Worm (Caenorhabditis elegans) whole organism, L4 larva: ENCODE measurements around the gene nep-16.

ENCODE experiments used
- aly-2 ChIP-seq: sonication (generic microtip); optimal IDR thresholded peaks from 2 replicates; lab custom pipeline; 2018; ENCODE audit warnings: missing biosample characterization, missing genetic modification characterization
- dmd-6 ChIP-seq: fragments of 200-800 bp; sonication (Bioruptor generic); IDR thresholded peaks from 2 replicates; pipeline ENCODE4 v1.3.6; 2022; ENCODE audit warnings: missing genetic modification reagents, missing genetic modification characterization, missing compliant biosample characterization
- fos-1 ChIP-seq: fragments of 150-350 bp; optimal IDR thresholded peaks from 2 replicates; lab custom pipeline; 2014; ENCODE audit warnings: missing biosample characterization, missing genetic modification characterization
- rbr-2 ChIP-seq: sonication (generic microtip); optimal IDR thresholded peaks from 2 replicates; lab custom pipeline; 2016; ENCODE audit warnings: missing genotype, missing genetic modification characterization, missing compliant biosample characterization
- sdz-12 ChIP-seq: fragments of 200-800 bp; sonication (Bioruptor generic); optimal IDR thresholded peaks from 2 replicates; lab custom pipeline; 2018; ENCODE audit warnings: mild to moderate bottlenecking, missing genetic modification characterization, missing compliant biosample characterization
- skn-1 ChIP-seq: fragments of 150-350 bp; optimal IDR thresholded peaks from 2 replicates; lab custom pipeline; 2014; ENCODE audit warnings: missing biosample characterization, missing genetic modification characterization
- snpc-4 ChIP-seq: fragments of 150-350 bp; optimal IDR thresholded peaks from 2 replicates; lab custom pipeline; 2014; ENCODE audit warnings: missing biosample characterization, missing genetic modification characterization
- spr-1 ChIP-seq: sonication (generic microtip); optimal IDR thresholded peaks from 2 replicates; lab custom pipeline; 2016; ENCODE audit warnings: mild to moderate bottlenecking, missing genetic modification characterization, missing compliant biosample characterization

DNA sequence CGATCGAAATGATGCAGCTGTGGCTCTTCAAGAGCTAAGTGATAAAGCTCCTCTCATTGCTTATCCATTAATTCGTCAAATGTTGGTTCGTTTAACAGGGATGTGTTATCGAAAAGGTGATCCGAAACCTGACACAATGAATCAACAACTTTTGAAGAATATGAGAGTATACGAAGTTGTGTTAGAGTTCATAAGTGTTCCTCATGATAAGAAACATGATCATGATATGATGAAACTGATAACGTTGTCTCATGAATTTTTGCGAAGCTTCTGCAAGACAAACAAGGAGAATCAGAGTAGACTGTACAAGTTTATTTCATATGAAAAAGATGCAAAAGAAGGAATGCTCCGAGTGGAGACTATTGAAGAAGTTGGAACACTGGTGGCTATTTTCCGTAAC lies 47.7 kb upstream of the nep-16 start:
- TF ChIP-seq aly-2 (no peak), fos-1 (tag; lab: Kevin White, UChicago) (no peak), skn-1 (no peak), spr-1 (no peak), sdz-12 (GFP tag; lab: Kevin White, UChicago) (no peak), snpc-4 (tag; lab: Kevin White, UChicago) (no peak), rbr-2 (no peak), dmd-6 (GFP tag; lab: Robert Waterston, UW) (no peak)
